Fruit fly (Drosophila melanogaster) whole organism, pupa: ENCODE data around the gene enc.

Experiments used
- CG10348 ChIP-seq: fragments of 200-800 bp; sonication (Bioruptor generic); IDR thresholded peaks from 2 replicates; pipeline ENCODE4 v1.3.6; 2022; ENCODE audit warnings: missing biosample characterization, missing genetic modification characterization
- CG12605 ChIP-seq: fragments of 200-800 bp; sonication (Bioruptor generic); IDR thresholded peaks from 2 replicates; pipeline ENCODE4 v1.3.6; 2022; ENCODE audit warnings: missing biosample characterization, missing genetic modification characterization
- CG13204 ChIP-seq: fragments of 200-800 bp; sonication (Bioruptor generic); optimal IDR thresholded peaks from 2 replicates; lab custom pipeline; 2018; ENCODE audit warnings: missing biosample characterization, mild to moderate bottlenecking, missing genetic modification characterization, moderate library complexity
- CG14655 ChIP-seq: fragments of 200-800 bp; sonication (Bioruptor generic); optimal IDR thresholded peaks from 3 replicates; lab custom pipeline; 2017; ENCODE audit warnings: mild to moderate bottlenecking, missing biosample characterization, missing genetic modification reagents, missing genetic modification characterization
- CG15710 ChIP-seq: fragments of 200-800 bp; sonication (Bioruptor generic); optimal IDR thresholded peaks from 2 replicates; lab custom pipeline; 2018; ENCODE audit warnings: missing biosample characterization, mild to moderate bottlenecking, missing genetic modification characterization, moderate library complexity
- CG17806 ChIP-seq: fragments of 200-800 bp; sonication (Bioruptor generic); optimal IDR thresholded peaks from 2 replicates; lab custom pipeline; 2018; ENCODE audit warnings: missing biosample characterization, mild to moderate bottlenecking, missing genetic modification characterization, moderate library complexity
- CG32121 ChIP-seq: fragments of 200-800 bp; sonication (Bioruptor generic); IDR thresholded peaks from 2 replicates; pipeline ENCODE4 v1.3.6; 2022; ENCODE audit warnings: missing biosample characterization, missing genetic modification characterization
- CG34367 ChIP-seq: fragments of 200-800 bp; sonication (Bioruptor generic); optimal IDR thresholded peaks from 2 replicates; lab custom pipeline; 2018; ENCODE audit warnings: missing biosample characterization, mild to moderate bottlenecking, missing genetic modification characterization
- CG4496 ChIP-seq: fragments of 200-800 bp; sonication (Bioruptor generic); IDR thresholded peaks from 3 replicates; pipeline ENCODE4 v1.3.6; 2022; ENCODE audit warnings: missing biosample characterization, missing genetic modification characterization
- CG8159 ChIP-seq: fragments of 200-800 bp; sonication (Bioruptor generic); optimal IDR thresholded peaks from 3 replicates; lab custom pipeline; 2018; ENCODE audit warnings: missing biosample characterization, mild to moderate bottlenecking, missing genetic modification characterization, moderate library complexity
- CG8301 ChIP-seq: fragments of 200-800 bp; sonication (Bioruptor generic); optimal IDR thresholded peaks from 2 replicates; lab custom pipeline; 2018; ENCODE audit warnings: missing biosample characterization, mild to moderate bottlenecking, missing genetic modification characterization
- CG9948 ChIP-seq: fragments of 200-800 bp; sonication (Bioruptor generic); optimal IDR thresholded peaks from 2 replicates; lab custom pipeline; 2018; ENCODE audit warnings: missing biosample characterization, mild to moderate bottlenecking, missing genetic modification characterization, moderate library complexity
- D1 ChIP-seq: fragments of 200-800 bp; sonication (Bioruptor generic); optimal IDR thresholded peaks from 2 replicates; lab custom pipeline; 2018; ENCODE audit warnings: missing biosample characterization, mild to moderate bottlenecking, missing genetic modification characterization, moderate library complexity
- EcR ChIP-seq: fragments of 200-800 bp; sonication (Bioruptor generic); optimal IDR thresholded peaks from 3 replicates; lab custom pipeline; 2019; ENCODE audit warnings: missing biosample characterization, missing genetic modification characterization, mild to moderate bottlenecking, moderate library complexity, missing genetic modification reagents
- Ets98B ChIP-seq: fragments of 200-800 bp; sonication (Bioruptor generic); IDR thresholded peaks from 2 replicates; pipeline ENCODE4 v1.3.6; 2022; ENCODE audit warnings: missing biosample characterization, missing genetic modification characterization
- Pif1A ChIP-seq: fragments of 200-800 bp; sonication (Bioruptor generic); optimal IDR thresholded peaks from 3 replicates; lab custom pipeline; 2016; ENCODE audit warnings: missing biosample characterization, missing genetic modification characterization
- Pif1B ChIP-seq: fragments of 200-800 bp; sonication (Bioruptor generic); optimal IDR thresholded peaks from 3 replicates; lab custom pipeline; 2016; ENCODE audit warnings: missing biosample characterization, missing genetic modification characterization
- Snoo ChIP-seq: fragments of 200-800 bp; sonication (Bioruptor generic); optimal IDR thresholded peaks from 3 replicates; lab custom pipeline; 2017; ENCODE audit warnings: missing biosample characterization, mild to moderate bottlenecking, missing genetic modification characterization, inconsistent platforms
- fd96Ca ChIP-seq: fragments of 200-800 bp; sonication (Bioruptor generic); IDR thresholded peaks from 3 replicates; pipeline ENCODE4 v1.3.6; 2022; ENCODE audit warnings: missing biosample characterization, missing genetic modification characterization
- gl ChIP-seq: fragments of 200-800 bp; sonication (Bioruptor generic); optimal IDR thresholded peaks from 2 replicates; lab custom pipeline; 2018; ENCODE audit warnings: missing biosample characterization, mild to moderate bottlenecking, missing genetic modification characterization
- rn ChIP-seq: fragments of 200-800 bp; sonication (Bioruptor generic); IDR thresholded peaks from 2 replicates; pipeline ENCODE4 v1.3.6; 2022; ENCODE audit warnings: missing biosample characterization, missing genetic modification characterization

enc gene

DNA sequence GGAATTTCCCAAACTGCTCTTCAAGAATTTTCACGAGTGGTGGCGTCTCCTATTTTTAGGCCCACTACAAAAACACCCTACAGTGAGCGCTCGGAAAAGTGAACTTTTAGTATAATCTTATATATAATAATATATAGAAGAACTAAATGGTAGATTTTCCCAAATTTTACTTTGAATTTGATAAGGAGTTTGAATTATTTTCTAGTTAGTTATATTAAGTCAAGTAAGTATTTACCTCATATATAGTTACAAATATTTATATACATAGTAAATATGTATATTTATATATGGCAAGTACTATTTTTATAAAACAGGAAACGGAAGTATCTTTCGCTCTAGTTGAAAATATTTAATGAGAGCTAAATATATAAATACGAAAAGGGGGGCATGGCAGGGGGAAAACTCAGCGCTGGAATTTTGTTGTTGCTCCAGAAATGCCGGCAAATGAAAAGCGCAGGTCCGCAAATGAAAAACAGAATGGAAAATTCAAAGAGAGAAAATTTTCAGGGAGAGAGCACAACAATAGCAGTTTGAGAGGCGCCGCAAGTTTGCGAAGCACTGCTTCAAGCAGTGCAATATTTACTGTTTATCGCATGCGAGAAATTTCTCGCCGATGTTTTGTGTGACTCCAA lies 29.6 kb upstream of the enc start:
- TF ChIP-seq D1 (tag; lab: Kevin White, UChicago) (peak; percentile 49), EcR (GFP tag; lab: Kevin White, UChicago) (no peak), rn (GFP tag; lab: Robert Waterston, UW) (no peak), CG34367 (no peak), Snoo (tag; lab: Kevin White, UChicago) (peak; percentile 35), CG10348 (GFP tag; lab: Robert Waterston, UW) (no peak), gl (tag; lab: Kevin White, UChicago) (no peak), Pif1B (GFP tag; lab: Kevin White, UChicago) (no peak), CG32121 (GFP tag; lab: Robert Waterston, UW) (no peak), CG4496 (GFP tag; lab: Robert Waterston, UW) (peak; percentile 52; the same call in 1 of the 3 replicates), CG15710 (tag; lab: Kevin White, UChicago) (no peak), CG8301 (tag; lab: Kevin White, UChicago) (no peak), Ets98B (GFP tag; lab: Robert Waterston, UW) (no peak; the same call in 1 of the 2 replicates), CG9948 (no peak), CG13204 (GFP tag; lab: Kevin White, UChicago) (no peak), fd96Ca (GFP tag; lab: Robert Waterston, UW) (peak; percentile 17; the same call in 1 of the 3 replicates), CG14655 (GFP tag; lab: Kevin White, UChicago) (peak; percentile 18), CG17806 (tag; lab: Kevin White, UChicago) (no peak), Pif1A (GFP tag; lab: Kevin White, UChicago) (no peak), CG12605 (GFP tag; lab: Robert Waterston, UW) (no peak), CG8159 (no peak)

DNA sequence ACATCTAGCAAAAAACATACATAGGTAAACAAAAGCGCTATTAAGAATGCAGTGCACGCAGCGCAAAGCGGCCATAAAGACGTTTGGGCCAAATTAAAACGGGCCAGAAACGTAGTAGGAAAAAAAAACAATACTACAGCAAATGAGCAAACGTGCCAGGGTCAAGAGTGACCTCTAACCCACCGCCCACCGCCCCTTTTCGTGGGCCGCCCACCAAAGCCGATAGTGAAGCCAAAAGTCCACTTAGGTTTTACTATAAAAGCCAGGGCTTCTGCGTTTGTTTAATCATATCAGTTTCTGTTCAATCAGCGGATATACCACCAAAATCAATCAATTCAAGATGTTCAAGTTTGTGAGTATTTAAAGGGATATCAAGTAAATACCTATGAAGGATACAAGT lies 28.0 kb upstream of the enc start, which contains the start of gene CG32266:
Gene CG32266 (plus strand): TSS at position 301 of the 400 bp plus-strand sequence.
- TF ChIP-seq EcR (GFP tag; lab: Kevin White, UChicago) (no peak), CG12605 (GFP tag; lab: Robert Waterston, UW) (no peak)

DNA sequence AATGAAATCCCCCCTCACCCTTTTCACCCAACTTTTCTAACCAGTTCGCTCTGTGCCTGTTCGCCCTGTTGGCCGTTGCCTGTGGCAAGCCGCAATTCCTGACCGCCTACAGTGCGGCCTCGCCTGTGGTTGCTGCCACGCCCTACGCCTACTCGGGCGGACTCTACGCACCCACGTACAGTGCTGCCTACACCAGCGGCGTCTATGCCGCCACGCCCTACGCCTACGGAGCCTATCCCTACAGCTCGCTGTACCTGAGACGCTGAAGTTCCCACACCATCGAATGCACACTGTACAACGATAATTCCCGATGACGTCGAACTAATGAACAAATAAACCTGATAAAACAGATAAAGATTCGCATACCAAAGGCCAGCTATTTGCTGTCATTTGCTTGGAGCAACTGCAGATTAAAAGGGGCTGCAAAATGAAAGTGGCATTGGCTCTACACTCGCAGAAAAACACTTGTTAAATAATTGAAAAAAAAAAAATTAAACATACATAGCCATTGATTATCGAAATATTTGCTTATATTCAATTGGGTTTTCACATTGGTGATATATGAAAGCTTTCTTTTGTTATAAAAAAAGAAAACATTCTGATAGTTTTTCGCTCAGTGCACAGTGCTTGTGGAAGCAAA lies 27.3 kb upstream of the enc start:
- peak; percentile 3 for TF ChIP-seq CG9948
- no peak for TF ChIP-seq CG13204 (GFP tag; lab: Kevin White, UChicago)
- no peak for TF ChIP-seq EcR (GFP tag; lab: Kevin White, UChicago)
- TF ChIP-seq rn (GFP tag; lab: Robert Waterston, UW), result no peak
- no peak for TF ChIP-seq CG15710 (tag; lab: Kevin White, UChicago)
- TF ChIP-seq Snoo (tag; lab: Kevin White, UChicago), result no peak
- TF ChIP-seq CG10348 (GFP tag; lab: Robert Waterston, UW), result no peak
- TF ChIP-seq CG34367, result no peak
- TF ChIP-seq gl (tag; lab: Kevin White, UChicago), result no peak
- TF ChIP-seq CG12605 (GFP tag; lab: Robert Waterston, UW), result no peak
- peak; percentile 63 for TF ChIP-seq CG4496 (GFP tag; lab: Robert Waterston, UW)
- TF ChIP-seq Pif1B (GFP tag; lab: Kevin White, UChicago), result no peak
- TF ChIP-seq Ets98B (GFP tag; lab: Robert Waterston, UW), result no peak; the same call in 1 of the 2 replicates
- TF ChIP-seq fd96Ca (GFP tag; lab: Robert Waterston, UW), result peak; percentile 62
- peak; percentile 17 for TF ChIP-seq CG8159
- peak; percentile 50 for TF ChIP-seq CG8301 (tag; lab: Kevin White, UChicago)
- peak; percentile 17 for TF ChIP-seq Pif1A (GFP tag; lab: Kevin White, UChicago)
- TF ChIP-seq CG14655 (GFP tag; lab: Kevin White, UChicago), result peak; percentile 74
- peak; percentile 51; the same call in 1 of the 2 replicates for TF ChIP-seq CG32121 (GFP tag; lab: Robert Waterston, UW)
- no peak for TF ChIP-seq D1 (tag; lab: Kevin White, UChicago)
- peak; percentile 3 for TF ChIP-seq CG17806 (tag; lab: Kevin White, UChicago)
- TF ChIP-seq, all 21 proteins: peak for 9

DNA sequence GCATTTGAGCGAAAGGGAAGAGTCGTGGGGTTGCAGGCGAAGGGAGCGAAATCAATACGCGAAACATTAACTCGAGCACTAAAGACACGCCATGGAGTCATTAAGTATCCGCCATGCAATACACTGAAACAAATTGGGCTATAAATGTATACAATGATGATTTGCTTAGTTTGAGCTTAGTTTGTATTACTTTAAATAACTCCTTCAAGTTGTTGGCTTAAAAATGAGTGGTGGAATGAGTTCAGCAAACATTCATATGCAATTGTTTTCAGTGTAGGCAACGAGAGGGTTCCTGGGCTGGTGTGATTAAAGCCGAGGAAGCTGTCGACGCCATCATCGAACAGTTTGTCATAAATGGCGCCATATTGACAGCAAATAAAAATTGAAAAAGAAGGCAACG lies 20.8 kb upstream of the enc start:
- TF ChIP-seq Pif1B (GFP tag; lab: Kevin White, UChicago), result no peak
- no peak for TF ChIP-seq gl (tag; lab: Kevin White, UChicago)
- TF ChIP-seq CG14655 (GFP tag; lab: Kevin White, UChicago), result no peak
- TF ChIP-seq rn (GFP tag; lab: Robert Waterston, UW), result no peak
- no peak for TF ChIP-seq EcR (GFP tag; lab: Kevin White, UChicago)
- no peak for TF ChIP-seq CG17806 (tag; lab: Kevin White, UChicago)
- no peak for TF ChIP-seq CG10348 (GFP tag; lab: Robert Waterston, UW)
- no peak for TF ChIP-seq CG15710 (tag; lab: Kevin White, UChicago)
- TF ChIP-seq CG13204 (GFP tag; lab: Kevin White, UChicago), result no peak
- TF ChIP-seq CG8301 (tag; lab: Kevin White, UChicago), result no peak
- TF ChIP-seq CG9948, result no peak

DNA sequence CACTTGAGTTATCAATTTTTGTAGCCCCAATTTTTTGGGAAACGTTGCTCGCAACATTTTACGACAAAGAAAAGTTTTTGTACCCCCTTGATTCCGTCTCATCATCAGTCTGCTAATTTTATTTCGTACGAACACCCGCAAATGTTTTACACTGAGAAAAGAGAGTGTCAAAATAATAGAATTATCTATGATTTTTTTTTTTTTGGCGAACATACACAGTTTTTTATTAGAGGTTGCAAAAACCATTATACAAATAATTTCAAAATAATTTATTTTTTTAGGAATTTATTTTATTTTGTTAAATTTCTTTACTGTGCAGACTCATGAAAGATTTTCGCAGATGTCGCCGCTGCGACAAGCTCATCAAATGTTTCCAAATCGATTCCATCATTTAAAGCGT lies 20.0 kb upstream of the enc start:
- TF ChIP-seq rn (GFP tag; lab: Robert Waterston, UW), result no peak
- no peak for TF ChIP-seq CG34367
- TF ChIP-seq CG10348 (GFP tag; lab: Robert Waterston, UW), result no peak
- no peak for TF ChIP-seq Pif1A (GFP tag; lab: Kevin White, UChicago)
- TF ChIP-seq CG17806 (tag; lab: Kevin White, UChicago), result no peak
- no peak for TF ChIP-seq Pif1B (GFP tag; lab: Kevin White, UChicago)
- no peak for TF ChIP-seq Ets98B (GFP tag; lab: Robert Waterston, UW)
- no peak for TF ChIP-seq CG8159
- TF ChIP-seq EcR (GFP tag; lab: Kevin White, UChicago), result no peak
- TF ChIP-seq CG32121 (GFP tag; lab: Robert Waterston, UW), result no peak
- no peak for TF ChIP-seq CG4496 (GFP tag; lab: Robert Waterston, UW)
- no peak for TF ChIP-seq CG9948
- no peak for TF ChIP-seq CG13204 (GFP tag; lab: Kevin White, UChicago)
- TF ChIP-seq gl (tag; lab: Kevin White, UChicago), result no peak
- TF ChIP-seq CG12605 (GFP tag; lab: Robert Waterston, UW), result no peak
- TF ChIP-seq CG14655 (GFP tag; lab: Kevin White, UChicago), result no peak
- no peak for TF ChIP-seq D1 (tag; lab: Kevin White, UChicago)
- no peak for TF ChIP-seq CG8301 (tag; lab: Kevin White, UChicago)
- no peak for TF ChIP-seq Snoo (tag; lab: Kevin White, UChicago)
